Fruit fly (Drosophila melanogaster) whole organism, embryonic: ENCODE results near the gene CG33687.

Experiments
- Sox100B ChIP-seq: fragments of 200-800 bp; sonication (Bioruptor generic); optimal IDR thresholded peaks from 3 replicates; lab custom pipeline; 2018; ENCODE audit warnings: missing biosample characterization, mild to moderate bottlenecking, missing genetic modification characterization
- Sry-β ChIP-seq: fragments of 200-800 bp; sonication (Bioruptor generic); optimal IDR thresholded peaks from 2 replicates; lab custom pipeline; 2018; ENCODE audit warnings: missing biosample characterization, mild to moderate bottlenecking, missing genetic modification characterization, moderate library complexity

DNA sequence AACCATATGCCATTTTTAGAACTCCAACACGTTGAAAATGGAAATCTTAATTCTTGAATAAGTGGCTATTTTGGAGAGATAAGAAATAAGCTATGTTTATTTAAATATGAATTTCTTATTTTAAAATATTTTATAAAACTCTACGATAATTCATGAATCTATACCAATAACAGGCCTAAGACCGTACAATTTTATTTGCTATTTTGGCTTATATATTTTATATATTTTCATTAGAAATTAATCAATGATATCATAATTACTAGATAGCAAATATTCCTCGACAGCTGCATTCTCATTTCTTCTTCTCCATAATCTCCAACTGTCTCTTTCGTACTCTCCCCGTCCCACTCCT lies 14.2 kb downstream of the CG33687 start:
- TF ChIP-seq Sry-β = no peak
- TF ChIP-seq Sox100B (GFP tag; lab: Kevin White, UChicago) = no peak
